Fruit fly (Drosophila melanogaster) whole organism, wandering third instar larva: ENCODE results near the gene CG3527.

Source experiments
- Hnf4 ChIP-seq: fragments of 200-800 bp; sonication (Bioruptor generic); optimal IDR thresholded peaks from 2 replicates; lab custom pipeline; 2016; ENCODE audit warnings: missing biosample characterization, mild to moderate bottlenecking, missing genetic modification characterization
- br ChIP-seq: fragments of 200-800 bp; sonication (Bioruptor generic); optimal IDR thresholded peaks from 2 replicates; lab custom pipeline; 2016; ENCODE audit warnings: missing biosample characterization, missing genetic modification characterization
- fru ChIP-seq: fragments of 200-800 bp; sonication (Bioruptor generic); optimal IDR thresholded peaks from 3 replicates; lab custom pipeline; 2016; ENCODE audit warnings: missing biosample characterization, mild to moderate bottlenecking, missing genetic modification characterization
- woc ChIP-seq: sonication (Bioruptor generic); optimal IDR thresholded peaks from 2 replicates; lab custom pipeline; 2016; ENCODE audit warnings: missing biosample characterization, mild to moderate bottlenecking, missing genetic modification characterization

DNA sequence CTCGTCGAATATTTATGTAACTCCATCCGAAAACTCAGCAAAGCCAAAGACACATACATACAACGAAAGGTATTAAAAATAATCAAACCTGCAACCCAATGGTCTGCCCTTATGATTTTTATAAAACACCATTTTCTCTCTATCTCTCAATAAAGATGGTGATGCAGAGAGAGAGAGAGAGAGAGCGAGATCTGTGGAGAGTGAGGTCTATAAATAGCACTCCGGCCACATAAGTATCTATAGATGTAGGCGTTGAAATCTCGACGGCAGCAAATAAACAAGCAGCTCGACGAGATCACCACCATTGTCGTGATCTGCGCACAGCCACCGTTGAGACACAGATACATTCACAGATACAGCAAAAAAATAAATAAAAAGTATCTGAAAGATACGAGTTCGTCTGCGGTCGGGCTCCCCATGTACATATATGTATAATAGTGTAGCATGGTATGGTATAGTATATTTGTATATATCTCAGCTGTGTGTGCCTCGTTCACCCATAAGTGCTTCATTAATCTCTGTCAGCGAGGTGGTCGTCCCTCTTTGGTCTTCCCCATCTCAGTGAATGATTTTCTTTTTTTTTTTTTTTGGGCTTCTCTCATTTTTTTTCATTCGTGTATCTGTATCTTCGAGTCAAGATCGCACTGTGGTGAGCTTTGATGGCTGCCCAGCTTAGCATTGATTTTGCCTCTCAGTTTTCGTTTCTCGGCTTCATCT lies 44.9 kb downstream of the CG3527 start:
- TF ChIP-seq br (no peak), Hnf4 (GFP tag; lab: Kevin White, UChicago) (no peak), fru (no peak), woc (GFP tag; lab: Kevin White, UChicago) (no peak)
